Fruit fly (Drosophila melanogaster): ENCODE measurements around the gene CG17560.

DNA sequence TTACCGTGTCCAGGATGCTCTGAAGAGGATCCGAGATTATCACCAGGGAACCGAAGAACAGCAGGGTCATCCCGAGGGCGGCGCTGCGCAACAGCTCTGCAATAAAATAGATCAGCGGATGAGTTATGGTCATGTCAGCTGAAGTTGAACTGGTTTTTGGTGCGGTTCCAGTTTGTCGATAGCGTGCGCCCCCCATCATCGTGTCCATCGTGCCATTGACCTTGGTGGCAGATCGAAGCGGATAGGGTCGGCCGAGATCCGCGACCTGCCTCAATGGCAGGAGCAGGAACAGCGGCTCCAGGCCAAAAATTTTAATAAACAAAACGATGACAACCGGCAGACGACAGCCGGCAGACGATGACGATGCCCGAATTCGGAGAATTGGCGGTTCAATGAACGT, 18.1 kb upstream of the CG17560 start:
- TF ChIP-seq Pif1A (GFP tag; optimal IDR thresholded peaks at IDR 0.05) = no peak
- TF ChIP-seq CG17806 (tag; optimal IDR thresholded peaks at IDR 0.05) = no peak
- TF ChIP-seq Snoo (tag; optimal IDR thresholded peaks at IDR 0.05) = no peak
- TF ChIP-seq fd96Ca (GFP tag; IDR thresholded peaks at IDR 0.05) = no peak
- TF ChIP-seq rn (GFP tag; IDR thresholded peaks at IDR 0.05) = no peak
- TF ChIP-seq CG12605 (GFP tag; IDR thresholded peaks at IDR 0.05) = no peak
- no peak for TF ChIP-seq D1 (tag; optimal IDR thresholded peaks at IDR 0.05)
